Fruit fly (Drosophila melanogaster): ENCODE measurements around the gene Naxe.

- TF ChIP-seq CG9948 (tag; optimal IDR thresholded peaks at IDR 0.05) (no peak), Snoo (tag; optimal IDR thresholded peaks at IDR 0.05) (no peak), Pif1B (GFP tag; optimal IDR thresholded peaks at IDR 0.05) (no peak), CG14655 (GFP tag; optimal IDR thresholded peaks at IDR 0.05) (no peak), CG32121 (GFP tag; IDR thresholded peaks at IDR 0.05) (no peak)
Measured at dm6 chrX:10039528-10039927, 46.4 kb downstream of the Naxe start.

All from whole organism, pupa.